Fruit fly (Drosophila melanogaster): ENCODE results near the gene CG42394.
A peak's percentile ranks its signal among the peaks of the same experiment; 100 is the strongest.

Gene CG42394

dm6 chr3R:10852232-10852774 is 2.7 kb downstream of the CG42394 start, which contains the start of gene CG4565 (continued):
- TF ChIP-seq TFAM (GFP tag; optimal IDR thresholded peaks at IDR 0.05) = no peak
- TF ChIP-seq twi (tag; optimal IDR thresholded peaks at IDR 0.05) = no peak
- TF ChIP-seq Dfd (GFP tag; optimal IDR thresholded peaks at IDR 0.05) = no peak
- peak; percentile 42; the same call in 1 of the 2 replicates for TF ChIP-seq unc-4 (GFP tag; IDR thresholded peaks at IDR 0.05; ENCODE audit: partially characterized antibody)
- no peak for TF ChIP-seq CG5953 (GFP tag; IDR thresholded peaks at IDR 0.05)
- no peak for TF ChIP-seq CG6813 (GFP tag; optimal IDR thresholded peaks at IDR 0.05)
- TF ChIP-seq CG13624 (GFP tag; optimal IDR thresholded peaks at IDR 0.05) = no peak
- no peak for TF ChIP-seq Eip74EF (GFP tag; optimal IDR thresholded peaks at IDR 0.05)
- no peak for TF ChIP-seq CG10431 (GFP tag; optimal IDR thresholded peaks at IDR 0.05)
- TF ChIP-seq kay (GFP tag; optimal IDR thresholded peaks at IDR 0.05) = no peak
- TF ChIP-seq CG12104 (GFP tag; optimal IDR thresholded peaks at IDR 0.05) = no peak
- no peak for TF ChIP-seq CG6654 (GFP tag; optimal IDR thresholded peaks at IDR 0.05)
- TF ChIP-seq NC2α (GFP tag; optimal IDR thresholded peaks at IDR 0.05) = no peak
- no peak for TF ChIP-seq HLHmδ (GFP tag; optimal IDR thresholded peaks at IDR 0.05)
- no peak for TF ChIP-seq CG6854 (GFP tag; optimal IDR thresholded peaks at IDR 0.05)
- peak; percentile 48 for TF ChIP-seq trem (tag; optimal IDR thresholded peaks at IDR 0.05)
- TF ChIP-seq CG9932 (GFP tag; IDR thresholded peaks at IDR 0.05) = no peak
- no peak for TF ChIP-seq slou (GFP tag; optimal IDR thresholded peaks at IDR 0.05)
- no peak for TF ChIP-seq cad (GFP tag; optimal IDR thresholded peaks at IDR 0.05)
- no peak for TF ChIP-seq Meics (GFP tag; optimal IDR thresholded peaks at IDR 0.05)
- no peak for TF ChIP-seq CG11398 (GFP tag; optimal IDR thresholded peaks at IDR 0.05)
- TF ChIP-seq CG33557 (GFP tag; optimal IDR thresholded peaks at IDR 0.05) = no peak
- TF ChIP-seq repo (GFP tag; optimal IDR thresholded peaks at IDR 0.05) = no peak
- no peak for TF ChIP-seq CG15601 (tag; optimal IDR thresholded peaks at IDR 0.05)
- peak; percentile 99 for TF ChIP-seq CG31224 (GFP tag; IDR thresholded peaks at IDR 0.05)
- no peak for TF ChIP-seq ATbp (GFP tag; optimal IDR thresholded peaks at IDR 0.05)
- no peak for TF ChIP-seq CG32772 (GFP tag; IDR thresholded peaks at IDR 0.05)
- TF ChIP-seq CG11560 (tag; IDR thresholded peaks at IDR 0.05) = no peak
- TF ChIP-seq Atf3 (GFP tag; optimal IDR thresholded peaks at IDR 0.05) = no peak
- peak; percentile 53 for TF ChIP-seq bbx (GFP tag; IDR thresholded peaks at IDR 0.05; ENCODE audit: partially characterized antibody)
- no peak for TF ChIP-seq CG11247 (GFP tag; IDR thresholded peaks at IDR 0.05)
- peak; percentile 51; the same call in 1 of the 3 replicates for TF ChIP-seq CG34224 (GFP tag; IDR thresholded peaks at IDR 0.05; ENCODE audit: partially characterized antibody)
- peak in 1 of 2 experiments; percentile 19 for TF ChIP-seq insv (GFP tag; optimal IDR thresholded peaks at IDR 0.05)
- TF ChIP-seq CG17612 (GFP tag; IDR thresholded peaks at IDR 0.05) = no peak
- TF ChIP-seq CG8388 (GFP tag; optimal IDR thresholded peaks at IDR 0.05) = no peak
- TF ChIP-seq CG6175 (GFP tag; IDR thresholded peaks at IDR 0.05) = no peak
- TF ChIP-seq Aef1 (GFP tag; IDR thresholded peaks at IDR 0.05) = no peak
- no peak for TF ChIP-seq CG1832 (GFP tag; optimal IDR thresholded peaks at IDR 0.05)
- TF ChIP-seq CG18764 (GFP tag; optimal IDR thresholded peaks at IDR 0.05) = no peak
- TF ChIP-seq CG2889 (GFP tag; IDR thresholded peaks at IDR 0.05) = no peak
- no peak for TF ChIP-seq dysf (GFP tag; IDR thresholded peaks at IDR 0.05)
- no peak for TF ChIP-seq CG12219 (GFP tag; optimal IDR thresholded peaks at IDR 0.05)
- peak in 1 of 2 experiments; percentile 60 for TF ChIP-seq crp (GFP tag; optimal IDR thresholded peaks at IDR 0.05)
- no peak for TF ChIP-seq CG18262 (tag; optimal IDR thresholded peaks at IDR 0.05)
- TF ChIP-seq CG15073 (GFP tag; optimal IDR thresholded peaks at IDR 0.05) = no peak
- TF ChIP-seq ash1 (GFP tag; optimal IDR thresholded peaks at IDR 0.05) = no peak
- no peak for TF ChIP-seq dan (GFP tag; IDR thresholded peaks at IDR 0.05)
- TF ChIP-seq CG13775 (GFP tag; optimal IDR thresholded peaks at IDR 0.05) = no peak
- TF ChIP-seq NK7.1 (GFP tag; optimal IDR thresholded peaks at IDR 0.05) = no peak
- TF ChIP-seq CG32767 (GFP tag; IDR thresholded peaks at IDR 0.05) = no peak
- no peak for TF ChIP-seq HmgD (GFP tag; optimal IDR thresholded peaks at IDR 0.05)

All from whole organism, embryonic.